Worm (Caenorhabditis elegans): ENCODE data around the gene odr-3.

ce11 chrV:13295859-13296258, 46.5 kb upstream of the odr-3 start, which contains the start of gene uig-1:
- TF ChIP-seq nhr-237 (tag; optimal IDR thresholded peaks at IDR 0.05) (no peak), dpl-1 (GFP tag; optimal IDR thresholded peaks at IDR 0.05) (no peak), dmd-6 (GFP tag; IDR thresholded peaks at IDR 0.05) (no peak), aha-1 (tag) (no peak), ceh-28 (tag; optimal IDR thresholded peaks at IDR 0.05) (no peak), unc-39 (tag; optimal IDR thresholded peaks at IDR 0.05) (no peak)
